Fruit fly (Drosophila melanogaster): ENCODE results near the gene CG42374.

The CG42374 gene

DNA sequence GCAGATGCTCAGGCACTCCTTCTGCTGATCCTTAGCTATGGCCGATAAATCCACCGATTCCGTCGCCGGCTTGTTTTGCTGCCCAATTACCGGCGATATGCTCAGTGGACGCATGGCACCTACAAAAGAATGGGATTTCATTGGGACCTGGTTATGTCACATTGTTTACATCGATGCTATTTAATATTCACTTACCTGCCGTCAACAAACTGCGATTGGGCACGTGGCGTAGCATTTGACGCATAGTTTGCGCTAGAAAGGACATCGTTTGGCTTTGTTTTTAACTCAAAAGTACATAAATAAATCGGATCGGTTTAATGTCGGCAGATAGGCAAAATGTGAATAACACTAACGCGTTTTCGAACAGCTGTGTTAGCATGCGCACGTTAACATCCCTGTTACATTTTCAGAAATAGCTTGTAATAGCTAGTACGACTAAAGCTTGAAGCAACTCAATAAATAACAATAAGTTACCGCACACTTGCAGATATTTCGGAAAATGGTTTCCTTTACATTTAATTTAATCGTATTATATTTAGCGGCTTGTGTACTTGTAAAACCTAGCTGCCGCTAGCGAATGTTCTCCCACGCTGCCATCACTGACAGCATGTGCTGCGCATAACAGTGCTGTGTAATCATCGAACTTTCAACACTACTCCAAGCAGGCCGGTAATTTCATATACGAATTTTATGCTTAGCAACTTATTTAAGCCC, 8.7 kb upstream of the CG42374 start, which contains the start of the genes mRpL21 and rept (continued):
- TF ChIP-seq CG2199 (GFP tag; IDR thresholded peaks at IDR 0.05): no peak
- peak; percentile 60 for TF ChIP-seq CG4424 (GFP tag; optimal IDR thresholded peaks at IDR 0.05)
- TF ChIP-seq pros (GFP tag; optimal IDR thresholded peaks at IDR 0.05): no peak
- no peak for TF ChIP-seq Jarid2 (GFP tag; optimal IDR thresholded peaks at IDR 0.05)
- TF ChIP-seq CG7271 (tag; optimal IDR thresholded peaks at IDR 0.05): no peak
- peak; percentile 67 for TF ChIP-seq CG9797 (GFP tag; optimal IDR thresholded peaks at IDR 0.05)
- TF ChIP-seq CG3065 (GFP tag; optimal IDR thresholded peaks at IDR 0.05): no peak
- peak; percentile 38 for TF ChIP-seq CG7556 (GFP tag; optimal IDR thresholded peaks at IDR 0.05)
- no peak for TF ChIP-seq prd (optimal IDR thresholded peaks at IDR 0.05)
- TF ChIP-seq prd (GFP tag; IDR thresholded peaks at IDR 0.05): 0 out of 3 replicates have a peak, but pooled peaks have one; percentile 27
- TF ChIP-seq trh (GFP tag; optimal IDR thresholded peaks at IDR 0.05): no peak
- TF ChIP-seq CG13894 (tag; optimal IDR thresholded peaks at IDR 0.05): peak; percentile 5
- no peak for TF ChIP-seq CG8359 (GFP tag; optimal IDR thresholded peaks at IDR 0.05; ENCODE audit: borderline replicate concordance)
- no peak for TF ChIP-seq fd96Cb (tag; optimal IDR thresholded peaks at IDR 0.05)
- TF ChIP-seq CG13624 (GFP tag; optimal IDR thresholded peaks at IDR 0.05): peak; percentile 78
- TF ChIP-seq Xrp1 (GFP tag; IDR thresholded peaks at IDR 0.05): peak; percentile 66
- TF ChIP-seq CG15514 (GFP tag; optimal IDR thresholded peaks at IDR 0.05): peak; percentile 50
- TF ChIP-seq crol (GFP tag; IDR thresholded peaks at IDR 0.05): no peak
- TF ChIP-seq Spps (tag; optimal IDR thresholded peaks at IDR 0.05): no peak
- TF ChIP-seq cad (GFP tag; optimal IDR thresholded peaks at IDR 0.05): no peak
- peak; percentile 62 for TF ChIP-seq vvl (GFP tag; IDR thresholded peaks at IDR 0.05)
- TF ChIP-seq CG8924 (tag; optimal IDR thresholded peaks at IDR 0.05): peak; percentile 42
- TF ChIP-seq CG13424 (tag; optimal IDR thresholded peaks at IDR 0.05): peak; percentile 43
- TF ChIP-seq CG8089 (GFP tag; optimal IDR thresholded peaks at IDR 0.05): no peak
- TF ChIP-seq CG6791 (GFP tag; IDR thresholded peaks at IDR 0.05; ENCODE audit: partially characterized antibody): no peak
- peak; percentile 54 for TF ChIP-seq B-H2 (GFP tag; optimal IDR thresholded peaks at IDR 0.05)
- TF ChIP-seq hb (GFP tag; IDR thresholded peaks at IDR 0.05; ENCODE audit: partially characterized antibody): no peak
- no peak for TF ChIP-seq Dfd (GFP tag; optimal IDR thresholded peaks at IDR 0.05)
- TF ChIP-seq NK7.1 (GFP tag; optimal IDR thresholded peaks at IDR 0.05): peak; percentile 15
- no peak for TF ChIP-seq CG6683 (GFP tag; optimal IDR thresholded peaks at IDR 0.05)
- no peak for TF ChIP-seq D (optimal IDR thresholded peaks at IDR 0.05)
- peak; percentile 11 for TF ChIP-seq D (GFP tag; optimal IDR thresholded peaks at IDR 0.05)
- TF ChIP-seq CG2202 (tag; optimal IDR thresholded peaks at IDR 0.05): no peak
- peak; percentile 11 for TF ChIP-seq NC2β (GFP tag; optimal IDR thresholded peaks at IDR 0.05)
- TF ChIP-seq ash1 (GFP tag; optimal IDR thresholded peaks at IDR 0.05): no peak
- no peak for TF ChIP-seq ERR (GFP tag; optimal IDR thresholded peaks at IDR 0.05)
- no peak for TF ChIP-seq CG4360 (GFP tag; IDR thresholded peaks at IDR 0.05)
- no peak for TF ChIP-seq kah (GFP tag; optimal IDR thresholded peaks at IDR 0.05)
- no peak for TF ChIP-seq Kr (GFP tag; optimal IDR thresholded peaks at IDR 0.05)
- TF ChIP-seq CG4730 (GFP tag; IDR thresholded peaks at IDR 0.05): no peak
- no peak for TF ChIP-seq bigmax (GFP tag; optimal IDR thresholded peaks at IDR 0.05)
- TF ChIP-seq D19A (tag; optimal IDR thresholded peaks at IDR 0.05): no peak
- peak; percentile 13 for TF ChIP-seq CG1647 (GFP tag; optimal IDR thresholded peaks at IDR 0.05)
- TF ChIP-seq wek (GFP tag; optimal IDR thresholded peaks at IDR 0.05): no peak
- TF ChIP-seq shn (GFP tag; optimal IDR thresholded peaks at IDR 0.05): peak; percentile 57
- no peak for TF ChIP-seq kay (GFP tag; optimal IDR thresholded peaks at IDR 0.05)
- TF ChIP-seq jing (GFP tag; optimal IDR thresholded peaks at IDR 0.05): no peak
- TF ChIP-seq CG17328 (GFP tag; IDR thresholded peaks at IDR 0.05): peak; percentile 57; the same call in 1 of the 2 replicates
- TF ChIP-seq nom (GFP tag; optimal IDR thresholded peaks at IDR 0.05): no peak
- TF ChIP-seq tup (GFP tag; optimal IDR thresholded peaks at IDR 0.05): peak; percentile 30
